Fruit fly (Drosophila melanogaster): ENCODE results near the gene CG31457.
A peak's percentile ranks its signal among the peaks of the same experiment; 100 is the strongest.

CG31457 gene

DNA sequence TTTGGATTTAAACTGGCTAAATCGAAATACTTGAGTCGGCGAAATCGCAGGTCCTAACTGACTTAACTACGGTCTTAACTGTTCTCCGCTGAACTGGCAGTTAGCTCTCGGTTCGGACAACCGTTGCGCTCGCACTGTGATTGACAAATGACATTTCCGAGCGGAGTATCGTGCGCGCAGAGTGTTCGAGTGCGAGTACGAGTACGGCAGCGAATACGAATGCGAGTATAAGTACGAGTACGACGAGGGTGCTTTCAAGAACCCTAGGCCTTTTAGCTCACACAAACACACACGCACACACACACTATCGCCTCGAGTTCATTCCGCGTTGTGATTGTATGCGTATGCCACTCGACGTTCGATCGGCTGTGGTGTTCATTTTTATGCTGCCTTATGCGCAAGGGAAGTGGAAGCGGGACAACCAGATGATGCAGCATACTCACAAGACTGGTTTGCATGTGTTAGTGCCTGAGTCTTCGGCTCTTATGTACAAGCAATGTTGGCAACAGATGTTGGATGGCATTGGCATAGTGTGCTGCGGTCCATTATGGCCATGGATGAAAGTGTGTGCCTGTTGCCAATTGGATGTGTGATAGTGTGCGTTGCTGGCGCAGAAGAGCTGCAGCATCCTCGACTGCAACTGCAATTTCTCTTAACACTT lies 14.0 kb upstream of the CG31457 start, which contains the start of gene hh (continued):
- TF ChIP-seq YL-1 (GFP tag; optimal IDR thresholded peaks at IDR 0.05) (no peak), CG5953 (GFP tag; IDR thresholded peaks at IDR 0.05) (no peak), crc (GFP tag; optimal IDR thresholded peaks at IDR 0.05) (no peak), CG12391 (tag; optimal IDR thresholded peaks at IDR 0.05) (no peak), lab (GFP tag; optimal IDR thresholded peaks at IDR 0.05) (no peak), sc (optimal IDR thresholded peaks at IDR 0.05) (no peak), sc (GFP tag; optimal IDR thresholded peaks at IDR 0.05) (no peak), CG31388 (GFP tag; optimal IDR thresholded peaks at IDR 0.05) (no peak), Nf-YC (tag; optimal IDR thresholded peaks at IDR 0.05) (peak; percentile 95), vnd (GFP tag; IDR thresholded peaks at IDR 0.05; ENCODE audit: partially characterized antibody) (peak; percentile 50; the same call in 2 of the 3 replicates), CG34224 (GFP tag; IDR thresholded peaks at IDR 0.05; ENCODE audit: partially characterized antibody) (no peak), hkb (optimal IDR thresholded peaks at IDR 0.05) (no peak), hkb (GFP tag; IDR thresholded peaks at IDR 0.05) (no peak), sens (GFP tag) (peak; percentile 42), CG16813 (GFP tag; IDR thresholded peaks at IDR 0.05; ENCODE audit: partially characterized antibody) (no peak), lmd (GFP tag; IDR thresholded peaks at IDR 0.05) (no peak), Hey (tag; optimal IDR thresholded peaks at IDR 0.05) (no peak), chif (GFP tag; optimal IDR thresholded peaks at IDR 0.05) (no peak), CG1832 (GFP tag; optimal IDR thresholded peaks at IDR 0.05) (peak; percentile 64), CG7987 (GFP tag; optimal IDR thresholded peaks at IDR 0.05) (peak; percentile 8), CG1233 (GFP tag; optimal IDR thresholded peaks at IDR 0.05) (no peak), CG17612 (GFP tag; IDR thresholded peaks at IDR 0.05) (no peak), gt (GFP tag; IDR thresholded peaks at IDR 0.05) (no peak), CG12219 (GFP tag; optimal IDR thresholded peaks at IDR 0.05) (no peak), CG11085 (GFP tag; IDR thresholded peaks at IDR 0.05) (no peak), ara (GFP tag; IDR thresholded peaks at IDR 0.05) (0 out of 2 replicates have a peak, but pooled peaks have one; percentile 27), Hr78 (GFP tag; optimal IDR thresholded peaks at IDR 0.05) (no peak), al (GFP tag; IDR thresholded peaks at IDR 0.05) (no peak), sna (GFP tag; IDR thresholded peaks at IDR 0.05; ENCODE audit: partially characterized antibody) (no peak), CG6254 (GFP tag; optimal IDR thresholded peaks at IDR 0.05) (no peak), Gug (GFP tag; IDR thresholded peaks at IDR 0.05) (no peak), ase (GFP tag; IDR thresholded peaks at IDR 0.05) (no peak), CG10209 (GFP tag; optimal IDR thresholded peaks at IDR 0.05) (no peak), sens-2 (GFP tag; IDR thresholded peaks at IDR 0.05) (no peak), TFAM (GFP tag; optimal IDR thresholded peaks at IDR 0.05) (no peak), CG13894 (tag; optimal IDR thresholded peaks at IDR 0.05) (no peak), da (GFP tag; optimal IDR thresholded peaks at IDR 0.05) (no peak), grau (tag; optimal IDR thresholded peaks at IDR 0.05) (no peak), MBD-R2 (GFP tag; IDR thresholded peaks at IDR 0.05) (0 out of 2 replicates have a peak, but pooled peaks have one; percentile 18), pzg (GFP tag; optimal IDR thresholded peaks at IDR 0.05) (no peak), Lpt (GFP tag; optimal IDR thresholded peaks at IDR 0.05) (no peak), gem (tag; optimal IDR thresholded peaks at IDR 0.05) (no peak), sima (GFP tag; optimal IDR thresholded peaks at IDR 0.05) (no peak), Elba2 (GFP tag; optimal IDR thresholded peaks at IDR 0.05) (peak; percentile 83), HLH3B (GFP tag; IDR thresholded peaks at IDR 0.05) (no peak), CG5245 (GFP tag; optimal IDR thresholded peaks at IDR 0.05) (no peak), nmo (GFP tag; optimal IDR thresholded peaks at IDR 0.05) (no peak), Trl (optimal IDR thresholded peaks at IDR 0.05) (no peak), Trl (GFP tag; optimal IDR thresholded peaks at IDR 0.05) (no peak), knrl (GFP tag; IDR thresholded peaks at IDR 0.05; ENCODE audit: partially characterized antibody) (peak; percentile 35; the same call in 1 of the 3 replicates), jigr1 (GFP tag; IDR thresholded peaks at IDR 0.05) (no peak)
